Worm (Caenorhabditis elegans) whole organism, L4 larva: ENCODE results near the gene Y38C1BA.1.

Source experiments
- F26F4.8 ChIP-seq: fragments of 200-800 bp; sonication (Bioruptor generic); conservative IDR thresholded peaks from 2 replicates; pipeline ENCODE4 v1.3.6; 2022; ENCODE audit warnings: missing genetic modification characterization, missing compliant biosample characterization
- F37D6.2 ChIP-seq: sonication (generic microtip); optimal IDR thresholded peaks from 2 replicates; lab custom pipeline; 2016; ENCODE audit warnings: mild to moderate bottlenecking, missing genetic modification characterization, missing compliant biosample characterization
- F44E2.7 ChIP-seq: fragments of 200-800 bp; sonication (Bioruptor generic); IDR thresholded peaks from 2 replicates; pipeline ENCODE4 v2.1.2; 2022; ENCODE audit warnings: missing genetic modification characterization, missing compliant biosample characterization
- R02D3.7 ChIP-seq: fragments of 150-350 bp; sonication (generic microtip); optimal IDR thresholded peaks from 3 replicates; lab custom pipeline; 2014; ENCODE audit warnings: missing biosample characterization, missing genetic modification characterization
- ZK337.2 ChIP-seq: fragments of 200-800 bp; sonication (Bioruptor generic); IDR thresholded peaks from 2 replicates; pipeline ENCODE4 v1.3.6; 2022; ENCODE audit warnings: missing genetic modification reagents, missing genetic modification characterization, missing compliant biosample characterization
- ZK546.5 ChIP-seq, 2 experiments: sonication (generic microtip); optimal IDR thresholded peaks; 2 replicates each; lab custom pipeline; 2017; ENCODE audit warnings: missing biosample characterization in 2 of 2, missing genetic modification characterization in 2 of 2
- aha-1 ChIP-seq: fragments of 150-350 bp; peaks from one replicate; lab custom pipeline; 2014; ENCODE audit warnings: missing biosample characterization, missing genetic modification characterization
- ceh-28 ChIP-seq: fragments of 150-350 bp; optimal IDR thresholded peaks from 2 replicates; lab custom pipeline; 2014; ENCODE audit warnings: missing biosample characterization, missing genetic modification reagents, missing genetic modification characterization
- ceh-44 ChIP-seq: fragments of 200-800 bp; sonication (Bioruptor generic); IDR thresholded peaks from 2 replicates; pipeline ENCODE4 v1.3.6; 2022; ENCODE audit warnings: missing genetic modification reagents, missing genetic modification characterization, missing compliant biosample characterization
- ctbp-1 ChIP-seq: fragments of 200-800 bp; sonication (Bioruptor generic); IDR thresholded peaks from 2 replicates; pipeline ENCODE4 v1.3.6; 2022; ENCODE audit warnings: missing genetic modification reagents, missing genetic modification characterization, missing compliant biosample characterization
- daf-16 ChIP-seq, 3 experiments: sonication (generic microtip); optimal IDR thresholded peaks; 2 replicates each; lab custom pipeline; 2016 to 2017; ENCODE audit warnings: missing genetic modification characterization in 3 of 3, missing genetic modification reagents in 3 of 3, mild to moderate bottlenecking in 2 of 3, missing compliant biosample characterization in 2 of 3, missing biosample characterization in 1 of 3, moderate library complexity in 1 of 3
- duxl-1 ChIP-seq: sonication (generic microtip); optimal IDR thresholded peaks from 2 replicates; lab custom pipeline; 2016; ENCODE audit warnings: mild to moderate bottlenecking, missing genetic modification characterization, moderate library complexity, missing compliant biosample characterization; ENCODE audit not compliant: poor library complexity
- dve-1 ChIP-seq: sonication (generic microtip); optimal IDR thresholded peaks from 2 replicates; lab custom pipeline; 2017; ENCODE audit warnings: antibody characterized with exemption, mild to moderate bottlenecking, missing genetic modification characterization, missing compliant biosample characterization; ENCODE audit not compliant: insufficient read depth
- hmg-1.1 ChIP-seq: fragments of 200-800 bp; sonication (Bioruptor generic); IDR thresholded peaks from 2 replicates; pipeline ENCODE4 v1.3.6; 2022; ENCODE audit warnings: missing genetic modification reagents, missing genetic modification characterization, missing compliant biosample characterization
- jun-1 ChIP-seq: fragments of 150-350 bp; optimal IDR thresholded peaks from 2 replicates; lab custom pipeline; 2014; ENCODE audit warnings: missing biosample characterization, missing genetic modification reagents, missing genetic modification characterization
- lim-7 ChIP-seq: fragments of 200-800 bp; sonication (Bioruptor generic); IDR thresholded peaks from 2 replicates; pipeline ENCODE4 v1.3.6; 2022; ENCODE audit warnings: missing genetic modification characterization, missing compliant biosample characterization
- lin-13 ChIP-seq: fragments of 150-350 bp; optimal IDR thresholded peaks from 2 replicates; lab custom pipeline; 2014; ENCODE audit warnings: missing biosample characterization, missing genetic modification reagents, missing genetic modification characterization
- lin-29 ChIP-seq: fragments of 200-800 bp; sonication (Bioruptor generic); IDR thresholded peaks from 2 replicates; pipeline ENCODE4 v1.3.6; 2022; ENCODE audit warnings: missing genetic modification reagents, missing genetic modification characterization, missing compliant biosample characterization
- lsy-2 ChIP-seq, 2 experiments: fragments of 150-350 bp in 1 of 2; sonication (generic microtip) in 1 of 2; optimal IDR thresholded peaks; 2 replicates each; lab custom pipeline; 2014 to 2017; ENCODE audit warnings: missing biosample characterization in 2 of 2, missing genetic modification characterization in 2 of 2
- madf-5 ChIP-seq, 2 experiments: fragments of 200-800 bp; sonication (Bioruptor generic); IDR thresholded peaks; 2 replicates each; pipeline ENCODE4 v1.3.6; 2022; ENCODE audit warnings: missing compliant biosample characterization in 2 of 2, missing genetic modification characterization in 2 of 2
- mep-1 ChIP-seq: fragments of 150-350 bp; sonication (generic microtip); optimal IDR thresholded peaks from 3 replicates; lab custom pipeline; 2014; ENCODE audit warnings: missing biosample characterization, missing genetic modification characterization
- mes-2 ChIP-seq: sonication (generic microtip); optimal IDR thresholded peaks from 2 replicates; lab custom pipeline; 2016; ENCODE audit warnings: missing genotype, mild to moderate bottlenecking, missing genetic modification characterization, missing compliant biosample characterization; ENCODE audit not compliant: poor library complexity, severe bottlenecking
- mxl-2 ChIP-seq: fragments of 200-800 bp; sonication (Bioruptor generic); conservative IDR thresholded peaks from 2 replicates; pipeline ENCODE4 v1.3.6; 2022; ENCODE audit warnings: missing genetic modification reagents, missing genetic modification characterization, missing compliant biosample characterization
- nhr-237 ChIP-seq: sonication (generic microtip); optimal IDR thresholded peaks from 2 replicates; lab custom pipeline; 2017; ENCODE audit warnings: missing biosample characterization, missing genetic modification characterization
- nhr-25 ChIP-seq: sonication (generic microtip); optimal IDR thresholded peaks from 2 replicates; lab custom pipeline; 2017; ENCODE audit warnings: missing genetic modification characterization, mild to moderate bottlenecking, missing compliant biosample characterization, antibody characterized with exemption, moderate library complexity, borderline replicate concordance; ENCODE audit not compliant: insufficient read depth
- nhr-28 ChIP-seq: fragments of 150-350 bp; optimal IDR thresholded peaks from 2 replicates; lab custom pipeline; 2014; ENCODE audit warnings: missing biosample characterization, missing genetic modification characterization
- nhr-41 ChIP-seq: fragments of 200-800 bp; sonication (Bioruptor generic); IDR thresholded peaks from 2 replicates; pipeline ENCODE4 v1.3.6; 2022; ENCODE audit warnings: missing genetic modification reagents, missing genetic modification characterization, missing compliant biosample characterization
- nhr-6 ChIP-seq: fragments of 150-350 bp; optimal IDR thresholded peaks from 2 replicates; lab custom pipeline; 2014; ENCODE audit warnings: missing biosample characterization, missing genetic modification characterization
- pha-4 ChIP-seq, 2 experiments: fragments of 150-350 bp in 1 of 2; fragments of 200-800 bp in 1 of 2; sonication (Bioruptor generic) in 1 of 2; IDR thresholded peaks in 1 of 2; optimal IDR thresholded peaks in 1 of 2; 2 replicates each; pipeline versions ENCODE4 v1.3.6 to Lab custom; 2014 to 2022; ENCODE audit warnings: missing genetic modification characterization in 2 of 2, missing genetic modification reagents in 2 of 2, missing biosample characterization in 1 of 2, missing compliant biosample characterization in 1 of 2
- rbr-2 ChIP-seq: sonication (generic microtip); optimal IDR thresholded peaks from 2 replicates; lab custom pipeline; 2016; ENCODE audit warnings: missing genotype, missing genetic modification characterization, missing compliant biosample characterization
- saeg-2 ChIP-seq: fragments of 200-800 bp; sonication (Bioruptor generic); IDR thresholded peaks from 2 replicates; pipeline ENCODE4 v1.3.6; 2022; ENCODE audit warnings: missing genetic modification reagents, missing genetic modification characterization, missing compliant biosample characterization
- set-16 ChIP-seq: fragments of 200-800 bp; sonication (Bioruptor generic); IDR thresholded peaks from 2 replicates; pipeline ENCODE4 v1.3.6; 2022; ENCODE audit warnings: missing genetic modification reagents, missing genetic modification characterization, missing compliant biosample characterization
- skn-1 ChIP-seq: fragments of 150-350 bp; optimal IDR thresholded peaks from 2 replicates; lab custom pipeline; 2014; ENCODE audit warnings: missing biosample characterization, missing genetic modification characterization
- spr-3 ChIP-seq: fragments of 200-800 bp; sonication (Bioruptor generic); optimal IDR thresholded peaks from 2 replicates; lab custom pipeline; 2018; ENCODE audit warnings: mild to moderate bottlenecking, missing genetic modification characterization, missing compliant biosample characterization
- unc-130 ChIP-seq: sonication (generic microtip); optimal IDR thresholded peaks from 2 replicates; lab custom pipeline; 2016; ENCODE audit warnings: missing genetic modification reagents, missing genetic modification characterization, missing compliant biosample characterization
- unc-39 ChIP-seq: sonication (generic microtip); optimal IDR thresholded peaks from 2 replicates; lab custom pipeline; 2017; ENCODE audit warnings: missing biosample characterization, missing genetic modification characterization
- zag-1 ChIP-seq: fragments of 150-350 bp; optimal IDR thresholded peaks from 2 replicates; lab custom pipeline; 2014; ENCODE audit warnings: missing biosample characterization, missing genetic modification characterization
- ztf-7 ChIP-seq: fragments of 150-350 bp; optimal IDR thresholded peaks from 2 replicates; lab custom pipeline; 2014; ENCODE audit warnings: missing biosample characterization, missing genetic modification characterization

Gene Y38C1BA.1

DNA sequence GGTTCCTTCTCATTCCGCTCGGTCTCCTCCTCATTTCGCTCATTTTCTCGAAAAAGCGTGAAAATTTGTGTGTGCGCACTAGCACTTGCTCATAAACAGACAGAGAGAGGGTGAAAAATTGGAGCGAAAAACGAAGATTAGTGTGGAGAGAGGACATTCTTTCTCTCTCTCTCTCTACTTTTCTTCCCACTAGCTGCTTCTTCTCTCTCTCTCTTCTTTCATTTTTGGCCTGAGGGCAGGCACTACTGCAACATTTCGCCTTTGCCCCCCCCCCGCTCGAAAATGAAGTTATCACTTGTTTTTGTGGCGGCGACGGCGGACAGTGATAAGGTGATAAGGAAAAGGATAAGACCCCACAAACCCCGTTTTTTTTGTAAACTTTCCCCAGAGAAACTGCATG lies 41.3 kb upstream of the Y38C1BA.1 start (continued):
- TF ChIP-seq jun-1 (tag; lab: Kevin White, UChicago) = no peak
- TF ChIP-seq ceh-44 (GFP tag; lab: Robert Waterston, UW) = no peak
- peak; percentile 52; the same call in 1 of the 2 replicates for TF ChIP-seq ctbp-1 (GFP tag; lab: Robert Waterston, UW)
- TF ChIP-seq F26F4.8 (GFP tag; lab: Robert Waterston, UW) = no peak
- no peak for TF ChIP-seq ceh-28 (tag; lab: Kevin White, UChicago)
- no peak for TF ChIP-seq daf-16 (GFP tag; optimal IDR thresholded peaks at IDR 0.05; lab: Kevin White, UChicago)
- peak; percentile 81 for TF ChIP-seq daf-16 (tag; optimal IDR thresholded peaks at IDR 0.05; lab: Kevin White, UChicago)
- TF ChIP-seq F37D6.2 (tag; lab: Kevin White, UChicago) = no peak
- TF ChIP-seq unc-39 (tag; lab: Kevin White, UChicago) = no peak
- no peak for TF ChIP-seq madf-5 (GFP tag; IDR thresholded peaks at IDR 0.05; lab: Robert Waterston, UW)
- no peak for TF ChIP-seq mep-1 (tag; lab: Kevin White, UChicago)
- TF ChIP-seq unc-130 (GFP tag; lab: Kevin White, UChicago) = no peak
- no peak for TF ChIP-seq ZK546.5 (tag; optimal IDR thresholded peaks at IDR 0.05; lab: Kevin White, UChicago)
- TF ChIP-seq pha-4 (GFP tag; IDR thresholded peaks at IDR 0.05; lab: Robert Waterston, UW) = 0 out of 2 replicates have a peak, but pooled peaks have one; percentile 30
- TF ChIP-seq pha-4 (tag; optimal IDR thresholded peaks at IDR 0.05; lab: Kevin White, UChicago) = no peak
- no peak for TF ChIP-seq ztf-7 (tag; lab: Kevin White, UChicago)
- no peak for TF ChIP-seq spr-3
- no peak for TF ChIP-seq R02D3.7
- TF ChIP-seq lim-7 (GFP tag; lab: Robert Waterston, UW) = no peak
- no peak for TF ChIP-seq ZK337.2 (GFP tag; lab: Robert Waterston, UW)
- TF ChIP-seq skn-1 (tag; lab: Kevin White, UChicago) = no peak
- TF ChIP-seq, all 104 proteins: peak for 22

DNA sequence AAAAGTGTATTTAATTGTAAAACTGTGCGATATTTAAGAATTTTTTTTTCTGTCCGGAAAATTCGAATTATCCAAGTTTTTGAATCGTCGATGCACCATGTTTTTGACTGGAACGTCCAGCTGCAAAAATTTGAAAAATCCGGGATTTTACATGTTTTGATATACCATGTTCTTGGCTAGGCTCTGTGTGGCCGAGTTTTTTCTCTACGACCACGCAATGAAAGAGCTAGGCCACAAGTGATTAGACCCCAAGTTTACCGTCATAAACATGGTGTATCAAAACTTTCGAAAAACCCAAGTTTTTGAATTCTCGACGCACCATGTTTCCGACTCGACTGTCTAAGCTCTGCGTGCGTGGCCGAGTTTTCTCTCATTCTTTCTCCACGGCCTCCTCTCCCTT lies 40.8 kb upstream of the Y38C1BA.1 start:
- TF ChIP-seq lin-13 (GFP tag; lab: Kevin White, UChicago) (no peak), zag-1 (tag; lab: Kevin White, UChicago) (no peak), F44E2.7 (GFP tag; lab: Robert Waterston, UW) (no peak), nhr-41 (GFP tag; lab: Robert Waterston, UW) (no peak), aha-1 (tag; lab: Kevin White, UChicago) (peak; percentile 97)

DNA sequence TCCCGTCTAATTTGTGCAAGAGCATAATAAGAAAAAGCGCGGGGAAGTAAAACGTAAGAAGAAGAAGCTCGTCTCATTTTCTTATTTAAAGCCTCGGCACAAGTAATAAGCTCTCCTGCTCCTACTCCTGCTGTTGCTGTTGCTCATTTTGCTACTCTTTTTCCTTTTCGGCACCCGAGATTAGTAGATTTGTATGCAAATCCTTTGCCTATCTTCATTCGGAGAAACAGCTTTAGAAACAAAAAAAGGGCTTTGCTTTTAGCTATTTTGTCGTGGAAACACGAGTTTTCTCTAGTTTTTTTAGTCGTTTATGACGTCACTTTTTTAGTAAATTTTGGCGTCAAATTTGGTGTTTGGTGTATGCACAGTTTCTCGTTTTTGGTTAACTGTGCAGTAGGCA lies 39.8 kb upstream of the Y38C1BA.1 start:
- TF ChIP-seq madf-5 (GFP tag; IDR thresholded peaks at IDR 0.05; lab: Robert Waterston, UW) (no peak), ctbp-1 (GFP tag; lab: Robert Waterston, UW) (no peak), aha-1 (tag; lab: Kevin White, UChicago) (peak; percentile 22), duxl-1 (no peak), set-16 (no peak)

DNA sequence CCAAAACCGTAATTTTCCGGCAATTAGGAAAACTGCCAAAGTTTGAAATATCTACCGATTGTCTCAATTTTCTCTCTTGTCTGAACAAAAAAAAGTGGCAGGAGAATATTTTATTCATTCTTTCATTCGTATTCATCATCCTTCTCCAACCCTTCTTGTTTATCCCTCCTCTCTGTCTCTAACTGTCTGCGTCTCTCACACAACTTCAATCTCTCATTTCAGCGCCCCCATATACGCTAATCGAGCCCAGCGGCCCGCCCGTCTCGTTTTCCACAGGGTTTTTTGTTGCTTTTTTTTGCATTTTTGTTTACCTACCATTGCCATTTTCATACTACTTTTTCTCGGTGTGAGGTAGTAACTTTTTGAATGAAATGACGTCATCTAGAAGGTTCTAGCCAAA lies 38.5 kb upstream of the Y38C1BA.1 start:
- peak; percentile 28 for TF ChIP-seq rbr-2
- TF ChIP-seq nhr-28 (tag; lab: Kevin White, UChicago) = no peak
- TF ChIP-seq mes-2 (tag; lab: Kevin White, UChicago) = peak; percentile 18
- no peak for TF ChIP-seq nhr-6 (tag; lab: Kevin White, UChicago)
- no peak for TF ChIP-seq mxl-2 (GFP tag; lab: Robert Waterston, UW)
- 0 out of 2 replicates have a peak, but pooled peaks have one; percentile 8 for TF ChIP-seq hmg-1.1 (GFP tag; lab: Robert Waterston, UW)
- peak in 1 of 2 experiments; percentile 7 for TF ChIP-seq lsy-2 (tag; optimal IDR thresholded peaks at IDR 0.05; lab: Kevin White, UChicago)
- TF ChIP-seq saeg-2 (GFP tag; lab: Robert Waterston, UW) = no peak
- TF ChIP-seq nhr-237 (tag; lab: Kevin White, UChicago) = no peak
- no peak for TF ChIP-seq nhr-25 (tag; lab: Kevin White, UChicago)
- no peak for TF ChIP-seq lin-29 (GFP tag; lab: Robert Waterston, UW)
- no peak for TF ChIP-seq dve-1
